Fruit fly (Drosophila melanogaster) whole organism, pupa: ENCODE measurements around the gene CG31743.

Experiments used
- CG10348 ChIP-seq: fragments of 200-800 bp; sonication (Bioruptor generic); IDR thresholded peaks from 2 replicates; pipeline ENCODE4 v1.3.6; 2022; ENCODE audit warnings: missing biosample characterization, missing genetic modification characterization
- CG12605 ChIP-seq: fragments of 200-800 bp; sonication (Bioruptor generic); IDR thresholded peaks from 2 replicates; pipeline ENCODE4 v1.3.6; 2022; ENCODE audit warnings: missing biosample characterization, missing genetic modification characterization
- CG13204 ChIP-seq: fragments of 200-800 bp; sonication (Bioruptor generic); optimal IDR thresholded peaks from 2 replicates; lab custom pipeline; 2018; ENCODE audit warnings: missing biosample characterization, mild to moderate bottlenecking, missing genetic modification characterization, moderate library complexity
- CG14655 ChIP-seq: fragments of 200-800 bp; sonication (Bioruptor generic); optimal IDR thresholded peaks from 3 replicates; lab custom pipeline; 2017; ENCODE audit warnings: mild to moderate bottlenecking, missing biosample characterization, missing genetic modification reagents, missing genetic modification characterization
- CG15710 ChIP-seq: fragments of 200-800 bp; sonication (Bioruptor generic); optimal IDR thresholded peaks from 2 replicates; lab custom pipeline; 2018; ENCODE audit warnings: missing biosample characterization, mild to moderate bottlenecking, missing genetic modification characterization, moderate library complexity
- CG17806 ChIP-seq: fragments of 200-800 bp; sonication (Bioruptor generic); optimal IDR thresholded peaks from 2 replicates; lab custom pipeline; 2018; ENCODE audit warnings: missing biosample characterization, mild to moderate bottlenecking, missing genetic modification characterization, moderate library complexity
- CG32121 ChIP-seq: fragments of 200-800 bp; sonication (Bioruptor generic); IDR thresholded peaks from 2 replicates; pipeline ENCODE4 v1.3.6; 2022; ENCODE audit warnings: missing biosample characterization, missing genetic modification characterization
- CG34367 ChIP-seq: fragments of 200-800 bp; sonication (Bioruptor generic); optimal IDR thresholded peaks from 2 replicates; lab custom pipeline; 2018; ENCODE audit warnings: missing biosample characterization, mild to moderate bottlenecking, missing genetic modification characterization
- CG4496 ChIP-seq: fragments of 200-800 bp; sonication (Bioruptor generic); IDR thresholded peaks from 3 replicates; pipeline ENCODE4 v1.3.6; 2022; ENCODE audit warnings: missing biosample characterization, missing genetic modification characterization
- CG8159 ChIP-seq: fragments of 200-800 bp; sonication (Bioruptor generic); optimal IDR thresholded peaks from 3 replicates; lab custom pipeline; 2018; ENCODE audit warnings: missing biosample characterization, mild to moderate bottlenecking, missing genetic modification characterization, moderate library complexity
- CG8301 ChIP-seq: fragments of 200-800 bp; sonication (Bioruptor generic); optimal IDR thresholded peaks from 2 replicates; lab custom pipeline; 2018; ENCODE audit warnings: missing biosample characterization, mild to moderate bottlenecking, missing genetic modification characterization
- CG9948 ChIP-seq: fragments of 200-800 bp; sonication (Bioruptor generic); optimal IDR thresholded peaks from 2 replicates; lab custom pipeline; 2018; ENCODE audit warnings: missing biosample characterization, mild to moderate bottlenecking, missing genetic modification characterization, moderate library complexity
- D1 ChIP-seq: fragments of 200-800 bp; sonication (Bioruptor generic); optimal IDR thresholded peaks from 2 replicates; lab custom pipeline; 2018; ENCODE audit warnings: missing biosample characterization, mild to moderate bottlenecking, missing genetic modification characterization, moderate library complexity
- EcR ChIP-seq: fragments of 200-800 bp; sonication (Bioruptor generic); optimal IDR thresholded peaks from 3 replicates; lab custom pipeline; 2019; ENCODE audit warnings: missing biosample characterization, missing genetic modification characterization, mild to moderate bottlenecking, moderate library complexity, missing genetic modification reagents
- Ets98B ChIP-seq: fragments of 200-800 bp; sonication (Bioruptor generic); IDR thresholded peaks from 2 replicates; pipeline ENCODE4 v1.3.6; 2022; ENCODE audit warnings: missing biosample characterization, missing genetic modification characterization
- Pif1A ChIP-seq: fragments of 200-800 bp; sonication (Bioruptor generic); optimal IDR thresholded peaks from 3 replicates; lab custom pipeline; 2016; ENCODE audit warnings: missing biosample characterization, missing genetic modification characterization
- Pif1B ChIP-seq: fragments of 200-800 bp; sonication (Bioruptor generic); optimal IDR thresholded peaks from 3 replicates; lab custom pipeline; 2016; ENCODE audit warnings: missing biosample characterization, missing genetic modification characterization
- Snoo ChIP-seq: fragments of 200-800 bp; sonication (Bioruptor generic); optimal IDR thresholded peaks from 3 replicates; lab custom pipeline; 2017; ENCODE audit warnings: missing biosample characterization, mild to moderate bottlenecking, missing genetic modification characterization, inconsistent platforms
- fd96Ca ChIP-seq: fragments of 200-800 bp; sonication (Bioruptor generic); IDR thresholded peaks from 3 replicates; pipeline ENCODE4 v1.3.6; 2022; ENCODE audit warnings: missing biosample characterization, missing genetic modification characterization
- gl ChIP-seq: fragments of 200-800 bp; sonication (Bioruptor generic); optimal IDR thresholded peaks from 2 replicates; lab custom pipeline; 2018; ENCODE audit warnings: missing biosample characterization, mild to moderate bottlenecking, missing genetic modification characterization
- rn ChIP-seq: fragments of 200-800 bp; sonication (Bioruptor generic); IDR thresholded peaks from 2 replicates; pipeline ENCODE4 v1.3.6; 2022; ENCODE audit warnings: missing biosample characterization, missing genetic modification characterization

CG31743 gene

DNA sequence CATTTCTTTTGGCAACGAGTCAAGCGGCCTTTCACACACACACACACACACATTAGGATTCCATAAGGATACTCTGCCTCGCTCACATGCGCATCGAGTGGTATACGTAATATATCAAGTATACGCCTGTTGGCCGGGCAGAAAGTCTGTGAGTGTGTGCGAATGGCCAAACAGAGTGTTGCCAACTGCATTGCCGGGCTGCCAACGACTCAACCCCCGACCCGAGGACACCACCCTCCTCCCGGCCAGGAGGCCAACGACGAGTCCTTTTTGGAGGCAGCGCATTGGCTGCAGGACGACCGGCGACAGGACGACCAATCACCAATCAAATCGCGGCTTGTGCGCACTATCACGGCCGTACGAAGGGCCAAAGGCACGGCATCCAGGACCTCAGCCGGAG lies 1.6 kb upstream of the CG31743 start:
- no peak for TF ChIP-seq CG13204 (GFP tag; lab: Kevin White, UChicago)
- TF ChIP-seq CG8301 (tag; lab: Kevin White, UChicago) = no peak
- TF ChIP-seq CG14655 = no peak
- no peak for TF ChIP-seq Snoo (tag; lab: Kevin White, UChicago)
- TF ChIP-seq CG17806 (tag; lab: Kevin White, UChicago) = no peak
- TF ChIP-seq CG9948 (tag; lab: Kevin White, UChicago) = no peak
- TF ChIP-seq CG4496 (GFP tag; lab: Robert Waterston, UW) = no peak
- TF ChIP-seq EcR = no peak
- no peak for TF ChIP-seq Pif1A (GFP tag; lab: Kevin White, UChicago)
- TF ChIP-seq rn (GFP tag; lab: Robert Waterston, UW) = no peak
- no peak for TF ChIP-seq CG15710 (tag; lab: Kevin White, UChicago)
- TF ChIP-seq D1 (tag; lab: Kevin White, UChicago) = no peak
- no peak for TF ChIP-seq gl (tag; lab: Kevin White, UChicago)
- TF ChIP-seq CG32121 (GFP tag; lab: Robert Waterston, UW) = no peak
- no peak for TF ChIP-seq Ets98B (GFP tag; lab: Robert Waterston, UW)
- no peak for TF ChIP-seq CG10348 (GFP tag; lab: Robert Waterston, UW)
- no peak for TF ChIP-seq fd96Ca (GFP tag; lab: Robert Waterston, UW)
- no peak for TF ChIP-seq Pif1B (GFP tag; lab: Kevin White, UChicago)
- TF ChIP-seq CG12605 (GFP tag; lab: Robert Waterston, UW) = no peak
- no peak for TF ChIP-seq CG34367 (tag; lab: Kevin White, UChicago)

DNA sequence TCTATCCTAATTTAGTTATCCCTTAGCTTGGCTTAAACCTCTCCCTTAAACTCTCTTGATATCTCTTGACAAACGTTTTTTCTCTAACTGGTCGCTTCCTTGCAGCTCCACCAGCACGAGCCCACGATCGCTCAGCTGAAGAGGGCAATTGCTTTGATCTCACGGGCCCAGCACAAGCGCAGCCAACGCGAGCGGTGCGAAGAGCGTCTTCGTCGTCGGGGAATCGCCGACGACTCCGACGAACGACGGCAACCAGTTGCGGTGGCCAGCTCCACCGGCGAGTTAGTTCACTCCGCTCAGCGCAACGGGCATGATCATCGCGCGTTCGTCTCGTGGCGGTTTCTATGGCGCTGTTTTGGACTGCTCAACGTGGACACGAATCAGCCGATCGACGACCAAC lies 1.6 kb downstream of the CG31743 start:
- TF ChIP-seq D1 (tag; lab: Kevin White, UChicago) (no peak), CG15710 (tag; lab: Kevin White, UChicago) (no peak), CG10348 (GFP tag; lab: Robert Waterston, UW) (no peak), Snoo (tag; lab: Kevin White, UChicago) (no peak), CG12605 (GFP tag; lab: Robert Waterston, UW) (peak; percentile 54; the same call in 1 of the 2 replicates), Pif1A (GFP tag; lab: Kevin White, UChicago) (peak; percentile 2), Pif1B (GFP tag; lab: Kevin White, UChicago) (peak; percentile 24), rn (GFP tag; lab: Robert Waterston, UW) (no peak), CG9948 (tag; lab: Kevin White, UChicago) (no peak), Ets98B (GFP tag; lab: Robert Waterston, UW) (peak; percentile 70), CG8159 (tag; lab: Kevin White, UChicago) (no peak), CG13204 (GFP tag; lab: Kevin White, UChicago) (peak; percentile 86), gl (tag; lab: Kevin White, UChicago) (no peak), CG17806 (tag; lab: Kevin White, UChicago) (no peak), CG4496 (GFP tag; lab: Robert Waterston, UW) (peak; percentile 75), CG34367 (tag; lab: Kevin White, UChicago) (no peak), EcR (no peak), CG14655 (no peak), CG8301 (tag; lab: Kevin White, UChicago) (no peak), CG32121 (GFP tag; lab: Robert Waterston, UW) (peak; percentile 41; the same call in 1 of the 2 replicates), fd96Ca (GFP tag; lab: Robert Waterston, UW) (peak; percentile 63)

DNA sequence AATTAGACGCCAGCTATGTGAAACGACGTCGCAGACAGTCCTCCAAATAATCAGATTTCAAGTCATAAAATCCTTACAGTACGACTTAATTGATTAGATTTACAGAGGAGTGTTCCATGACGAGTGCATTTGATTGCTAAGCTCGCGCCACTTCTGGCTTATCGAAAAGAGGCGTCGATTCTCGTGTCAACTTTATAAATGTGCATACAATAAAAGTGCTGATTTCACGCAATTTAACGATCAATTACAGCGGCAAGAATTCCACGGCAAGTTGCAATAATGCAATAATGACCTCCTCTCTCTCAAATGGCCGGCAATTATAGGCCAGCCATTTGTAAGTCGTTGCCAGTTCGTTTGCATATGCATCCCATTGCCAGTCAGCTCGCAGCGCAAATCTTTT lies 3.1 kb downstream of the CG31743 start:
- no peak for TF ChIP-seq gl (tag; lab: Kevin White, UChicago)
- TF ChIP-seq CG9948 (tag; lab: Kevin White, UChicago) = no peak
- TF ChIP-seq CG4496 (GFP tag; lab: Robert Waterston, UW) = no peak
- no peak for TF ChIP-seq CG34367 (tag; lab: Kevin White, UChicago)
- no peak for TF ChIP-seq Snoo (tag; lab: Kevin White, UChicago)
- no peak for TF ChIP-seq CG32121 (GFP tag; lab: Robert Waterston, UW)
- TF ChIP-seq CG15710 (tag; lab: Kevin White, UChicago) = no peak
- TF ChIP-seq CG14655 = no peak
- TF ChIP-seq fd96Ca (GFP tag; lab: Robert Waterston, UW) = no peak; the same call in 2 of the 3 replicates
- TF ChIP-seq CG13204 (GFP tag; lab: Kevin White, UChicago) = no peak
- no peak for TF ChIP-seq CG10348 (GFP tag; lab: Robert Waterston, UW)

DNA sequence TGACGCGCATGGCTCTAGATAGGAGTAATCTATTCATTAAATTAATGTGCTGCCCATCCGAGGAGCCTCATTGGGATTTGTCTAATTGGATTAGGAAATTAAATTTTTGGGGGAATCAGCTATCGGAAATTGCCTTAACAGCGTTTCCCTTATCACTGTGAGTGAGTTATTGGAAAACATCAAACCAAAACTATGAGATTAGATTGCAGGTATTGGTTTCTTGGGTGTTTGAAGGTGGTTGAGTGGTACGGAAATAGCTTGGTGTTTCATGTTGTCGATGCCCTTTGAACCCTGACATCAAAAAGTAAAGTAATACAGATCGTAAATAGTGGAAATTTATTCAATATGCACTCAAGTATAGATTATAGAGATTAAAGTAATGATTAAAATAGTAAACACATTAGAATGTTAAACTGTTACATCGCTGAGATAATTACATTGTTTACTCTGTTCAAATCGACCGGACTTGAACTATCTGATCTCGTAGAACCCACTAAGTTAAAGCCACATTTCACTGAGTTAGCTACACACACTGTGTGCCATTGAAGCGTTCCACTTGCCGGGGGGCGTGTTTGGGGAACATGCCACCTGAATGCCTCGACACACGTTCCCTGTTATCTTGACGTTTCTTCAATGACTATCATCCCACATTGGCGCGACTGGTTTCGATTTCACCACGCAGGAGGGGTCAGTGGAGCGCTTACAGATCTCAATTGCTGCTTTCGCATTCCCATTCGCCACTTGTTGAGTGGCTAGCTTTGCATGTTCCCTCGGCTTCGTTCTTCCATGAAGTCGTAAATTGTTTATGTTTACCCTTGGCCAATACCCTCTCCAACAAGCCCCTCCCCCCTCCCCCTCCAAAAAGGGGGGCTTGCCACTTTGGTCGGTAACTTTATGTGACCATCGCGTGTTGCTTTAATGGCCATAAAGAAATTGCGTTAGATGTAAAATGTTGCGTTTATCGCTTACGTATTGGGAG lies 3.8 kb downstream of the CG31743 start:
- TF ChIP-seq EcR (peak; percentile 61), Pif1A (GFP tag; lab: Kevin White, UChicago) (no peak), CG14655 (no peak), CG15710 (tag; lab: Kevin White, UChicago) (no peak)

DNA sequence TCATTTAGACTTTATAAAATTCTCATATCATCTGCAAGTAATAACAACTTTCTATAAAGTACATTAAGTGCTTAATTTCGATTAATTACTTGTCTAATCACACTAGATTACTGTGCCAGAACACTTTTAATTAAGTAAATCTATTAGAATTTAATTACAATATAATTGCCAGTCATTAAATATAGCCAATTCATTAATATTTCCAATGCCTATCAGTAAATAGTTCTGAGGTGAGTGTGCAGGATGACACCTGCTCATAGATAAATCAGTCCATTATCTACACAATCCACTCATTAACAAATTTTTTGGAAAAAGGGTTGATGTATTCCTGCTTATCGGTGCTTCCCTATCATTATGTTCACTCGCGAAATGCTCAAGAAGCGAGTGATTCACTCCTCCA lies 5.4 kb downstream of the CG31743 start:
- no peak for TF ChIP-seq CG8159 (tag; lab: Kevin White, UChicago)
- no peak for TF ChIP-seq CG32121 (GFP tag; lab: Robert Waterston, UW)
- no peak for TF ChIP-seq CG12605 (GFP tag; lab: Robert Waterston, UW)
- TF ChIP-seq D1 (tag; lab: Kevin White, UChicago) = no peak
- TF ChIP-seq CG13204 (GFP tag; lab: Kevin White, UChicago) = no peak
- no peak for TF ChIP-seq CG17806 (tag; lab: Kevin White, UChicago)
- TF ChIP-seq Ets98B (GFP tag; lab: Robert Waterston, UW) = no peak
- TF ChIP-seq EcR = no peak
